Worm (Caenorhabditis elegans): ENCODE data around the gene K10H10.6.

The K10H10.6 gene

DNA sequence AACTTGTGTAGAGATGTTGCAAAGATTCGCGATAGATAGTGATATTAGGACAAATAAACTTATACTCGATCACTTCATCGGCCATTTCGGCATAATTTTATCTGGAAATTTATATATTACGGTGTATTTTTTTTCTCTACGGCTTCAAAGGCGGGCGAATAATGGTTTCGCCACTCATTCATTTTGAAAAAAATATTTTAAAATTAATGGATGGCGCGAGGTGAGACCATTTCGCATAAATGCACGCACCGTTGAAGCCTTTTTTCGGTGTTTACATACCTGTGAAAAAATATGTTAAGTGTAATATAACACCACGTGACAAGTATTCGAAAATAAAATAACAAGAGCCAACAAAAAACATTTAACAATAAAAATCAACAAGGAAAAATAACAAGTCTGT, 18.9 kb downstream of the K10H10.6 start, which contains the start of gene btb-19:
TSS of gene btb-19 (minus strand) at position 101 of the 400 bp plus-strand sequence.
- TF ChIP-seq ceh-48 (tag; optimal IDR thresholded peaks at IDR 0.05) (no peak), pros-1 (tag; optimal IDR thresholded peaks at IDR 0.05) (no peak), ceh-9 (tag; optimal IDR thresholded peaks at IDR 0.05) (no peak), dmd-4 (tag; optimal IDR thresholded peaks at IDR 0.05; ENCODE audit: borderline replicate concordance) (no peak), dve-1 (tag; optimal IDR thresholded peaks at IDR 0.05) (no peak)

- TF ChIP-seq unc-55 (GFP tag; optimal IDR thresholded peaks at IDR 0.05) (no peak), ceh-6 (GFP tag; optimal IDR thresholded peaks at IDR 0.05) (no peak), ttx-3 (tag; optimal IDR thresholded peaks at IDR 0.05) (no peak), npax-4 (tag; optimal IDR thresholded peaks at IDR 0.05) (no peak), ama-1 (optimal IDR thresholded peaks at IDR 0.05) (no peak), nhr-11 (tag; optimal IDR thresholded peaks at IDR 0.05) (no peak), ceh-9 (tag; optimal IDR thresholded peaks at IDR 0.05) (no peak), gmeb-2 (tag; optimal IDR thresholded peaks at IDR 0.05) (no peak), K09A11.1 (tag; optimal IDR thresholded peaks at IDR 0.05; ENCODE audit: insufficient read depth) (no peak), hlh-13 (GFP tag; optimal IDR thresholded peaks at IDR 0.05) (no peak), ceh-45 (GFP tag; IDR thresholded peaks at IDR 0.05) (no peak)
Measured at ce11 chrII:14523070-14523572, 20.0 kb downstream of the K10H10.6 start, which contains the start of gene btb-20. btb-20 (minus strand) TSS chrII:14523522.

DNA sequence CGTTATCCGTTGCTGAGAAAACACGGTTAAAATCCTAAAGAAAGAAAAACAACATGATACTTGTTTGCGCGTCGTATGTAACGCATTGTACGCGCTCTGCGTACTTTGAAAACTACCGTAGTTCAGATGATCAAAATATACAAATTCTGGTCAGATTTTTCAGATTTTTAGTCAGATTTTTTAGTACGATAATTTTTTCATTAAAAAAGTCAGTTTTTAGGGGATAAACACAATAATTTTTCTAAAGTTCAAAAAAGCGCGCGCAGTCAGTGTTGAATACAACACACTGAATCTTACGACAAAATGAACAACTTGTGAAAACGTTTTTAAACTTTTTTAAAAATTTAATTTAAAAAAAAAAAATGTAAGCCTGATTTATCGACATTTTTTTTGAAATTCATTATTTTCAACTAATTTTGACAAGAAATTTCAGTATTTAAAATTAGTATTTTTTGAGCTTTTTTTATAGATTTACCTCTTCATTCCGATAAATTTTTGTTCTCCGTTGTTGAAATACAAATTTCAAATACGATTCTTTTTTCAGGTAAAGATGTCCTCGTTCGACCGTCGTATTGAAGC, 20.6 kb downstream of the K10H10.6 start, which contains the start of gene pot-2:
TSS of gene pot-2 (plus strand) at position 529 of the 579 bp plus-strand sequence.
- no peak for TF ChIP-seq pha-2 (tag; optimal IDR thresholded peaks at IDR 0.05)
- TF ChIP-seq ceh-22 (tag; optimal IDR thresholded peaks at IDR 0.05): no peak
- TF ChIP-seq unc-42 (tag; optimal IDR thresholded peaks at IDR 0.05): no peak
- TF ChIP-seq ahr-1 (tag; optimal IDR thresholded peaks at IDR 0.05): no peak
- no peak for TF ChIP-seq Y22D7AL.16 (tag; optimal IDR thresholded peaks at IDR 0.05)
- no peak for TF ChIP-seq T23F11.4 (GFP tag; optimal IDR thresholded peaks at IDR 0.05)
- no peak for TF ChIP-seq ceh-31 (tag; optimal IDR thresholded peaks at IDR 0.05)
- TF ChIP-seq hlh-15 (tag; optimal IDR thresholded peaks at IDR 0.05): no peak
- no peak for TF ChIP-seq npax-4 (tag; optimal IDR thresholded peaks at IDR 0.05)
- TF ChIP-seq unc-3 (GFP tag; conservative IDR thresholded peaks at IDR 0.05): no peak
- TF ChIP-seq unc-3 (tag; optimal IDR thresholded peaks at IDR 0.05): no peak
- TF ChIP-seq ceh-2 (tag; optimal IDR thresholded peaks at IDR 0.05): no peak

ce11 chrII:14525013-14525412, 21.9 kb downstream of the K10H10.6 start, which contains the start of gene F57C2.4:
F57C2.4 (plus strand) TSS chrII:14525313.
- TF ChIP-seq pax-1 (tag; optimal IDR thresholded peaks at IDR 0.05) (no peak), pag-3 (tag; optimal IDR thresholded peaks at IDR 0.05; ENCODE audit: borderline replicate concordance) (no peak), pros-1 (tag; optimal IDR thresholded peaks at IDR 0.05) (no peak), dmd-4 (tag; optimal IDR thresholded peaks at IDR 0.05; ENCODE audit: borderline replicate concordance) (no peak), fkh-6 (tag; optimal IDR thresholded peaks at IDR 0.05) (no peak), ceh-14 (tag; optimal IDR thresholded peaks at IDR 0.05) (no peak), sox-4 (tag; optimal IDR thresholded peaks at IDR 0.05) (no peak), ceh-6 (GFP tag; optimal IDR thresholded peaks at IDR 0.05) (no peak)

DNA sequence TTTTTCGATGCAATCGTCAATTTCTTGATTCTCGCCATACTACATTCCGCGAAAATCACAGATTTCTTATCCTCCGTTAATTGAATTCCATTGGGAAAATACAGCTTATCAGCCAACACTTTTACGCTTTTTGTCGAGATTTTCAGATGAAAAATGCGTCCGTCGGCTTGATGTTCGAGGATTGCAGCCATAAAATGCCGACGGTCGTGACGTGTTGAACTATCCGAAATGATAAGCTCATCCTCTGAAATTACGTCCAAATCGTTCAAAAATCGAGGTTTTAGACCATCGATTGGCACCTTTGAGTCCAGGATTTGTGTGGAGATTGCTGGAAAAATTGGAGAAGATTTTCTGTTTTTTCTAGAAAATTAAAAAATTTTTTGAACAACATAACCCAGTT, 24.0 kb downstream of the K10H10.6 start:
- TF ChIP-seq ttx-3 (tag; optimal IDR thresholded peaks at IDR 0.05) (no peak), ceh-19 (GFP tag; optimal IDR thresholded peaks at IDR 0.05) (no peak), C08G9.2 (tag; optimal IDR thresholded peaks at IDR 0.05) (no peak)

Measured in whole organism, late embryonic.